Fruit fly (Drosophila melanogaster) whole organism, wandering third instar larva: ENCODE measurements around the gene Spase25.
A peak's percentile ranks its signal among the peaks of the same experiment; 100 is the strongest.

Experiments used
- Abd-B ChIP-seq: fragments of >200 bp; optimal IDR thresholded peaks from 2 replicates; lab custom pipeline; 2017; ENCODE audit warnings: missing biosample characterization, missing genetic modification characterization
- CG32264 ChIP-seq: fragments of 200-800 bp; sonication (Bioruptor generic); optimal IDR thresholded peaks from 2 replicates; lab custom pipeline; 2016; ENCODE audit warnings: missing biosample characterization, missing genetic modification characterization
- CG9705 ChIP-seq: fragments of 200-800 bp; sonication (Bioruptor generic); optimal IDR thresholded peaks from 2 replicates; lab custom pipeline; 2018; ENCODE audit warnings: missing biosample characterization, mild to moderate bottlenecking, missing genetic modification characterization
- CrebA ChIP-seq: fragments of 200-800 bp; sonication (Bioruptor generic); optimal IDR thresholded peaks from 2 replicates; lab custom pipeline; 2016; ENCODE audit warnings: missing biosample characterization, mild to moderate bottlenecking, missing genetic modification characterization, borderline replicate concordance
- Dfd ChIP-seq: fragments of >200 bp; optimal IDR thresholded peaks from 2 replicates; lab custom pipeline; 2017; ENCODE audit warnings: missing biosample characterization, missing genetic modification characterization
- Dif ChIP-seq: fragments of 200-275, 200-300 bp; sonication (Bioruptor generic); optimal IDR thresholded peaks from 2 replicates; lab custom pipeline; 2018; ENCODE audit warnings: missing biosample characterization, missing genetic modification characterization; ENCODE audit not compliant: partially characterized antibody
- GATAd ChIP-seq: sonication (Bioruptor generic); optimal IDR thresholded peaks from 2 replicates; lab custom pipeline; 2016; ENCODE audit warnings: missing biosample characterization, missing genetic modification characterization
- HLH106 ChIP-seq: fragments of 200-800 bp; optimal IDR thresholded peaks from 3 replicates; lab custom pipeline; 2019; ENCODE audit warnings: missing biosample characterization, mild to moderate bottlenecking, missing genetic modification characterization, moderate library complexity
- Hnf4 ChIP-seq: fragments of 200-800 bp; sonication (Bioruptor generic); optimal IDR thresholded peaks from 2 replicates; lab custom pipeline; 2016; ENCODE audit warnings: missing biosample characterization, mild to moderate bottlenecking, missing genetic modification characterization
- Hr78 ChIP-seq: fragments of >200 bp; optimal IDR thresholded peaks from 2 replicates; lab custom pipeline; 2017; ENCODE audit warnings: missing biosample characterization, missing genetic modification characterization
- Hr83 ChIP-seq: fragments of 200-300 bp; sonication (Bioruptor generic); optimal IDR thresholded peaks from 2 replicates; lab custom pipeline; 2016; ENCODE audit warnings: missing biosample characterization, mild to moderate bottlenecking, missing genetic modification characterization, moderate library complexity; ENCODE audit not compliant: poor library complexity, severe bottlenecking
- Jra ChIP-seq: sonication (Bioruptor generic); optimal IDR thresholded peaks from 2 replicates; lab custom pipeline; 2016; ENCODE audit warnings: missing biosample characterization, missing genetic modification characterization
- Mio ChIP-seq: sonication (Bioruptor generic); optimal IDR thresholded peaks from 2 replicates; lab custom pipeline; 2016; ENCODE audit warnings: missing biosample characterization, missing genetic modification characterization
- Myc ChIP-seq: fragments of >200 bp; optimal IDR thresholded peaks from 2 replicates; lab custom pipeline; 2017
- N ChIP-seq: fragments of >200 bp; optimal IDR thresholded peaks from 2 replicates; lab custom pipeline; 2018; ENCODE audit warnings: missing biosample characterization, missing external identifiers, missing genetic modification characterization
- OdsH ChIP-seq: fragments of 200-800 bp; sonication (Bioruptor generic); optimal IDR thresholded peaks from 2 replicates; lab custom pipeline; 2016; ENCODE audit warnings: missing biosample characterization, mild to moderate bottlenecking, missing genetic modification characterization
- Rel ChIP-seq, 2 experiments: fragments of 200-800 bp; sonication (Bioruptor generic) in 1 of 2; optimal IDR thresholded peaks; 2 replicates in 1 of 2; 3 replicates in 1 of 2; lab custom pipeline; 2016 to 2019; ENCODE audit warnings: mild to moderate bottlenecking in 2 of 2, missing biosample characterization in 2 of 2, missing genetic modification characterization in 2 of 2, moderate library complexity in 1 of 2
- Sp1 ChIP-seq: fragments of 200-800 bp; sonication (Bioruptor generic); optimal IDR thresholded peaks from 3 replicates; lab custom pipeline; 2019; ENCODE audit warnings: missing biosample characterization, mild to moderate bottlenecking, missing genetic modification characterization, moderate library complexity
- Vsx2 ChIP-seq: fragments of 200-300, 225-300 bp; sonication (Bioruptor generic); optimal IDR thresholded peaks from 2 replicates; lab custom pipeline; 2018; ENCODE audit warnings: missing biosample characterization, missing genetic modification characterization; ENCODE audit not compliant: partially characterized antibody
- br ChIP-seq: fragments of 200-800 bp; sonication (Bioruptor generic); optimal IDR thresholded peaks from 2 replicates; lab custom pipeline; 2016; ENCODE audit warnings: missing biosample characterization, missing genetic modification characterization
- brk ChIP-seq: fragments of 200-800 bp; sonication (Bioruptor generic); optimal IDR thresholded peaks from 2 replicates; lab custom pipeline; 2016; ENCODE audit warnings: missing biosample characterization, mild to moderate bottlenecking, missing genetic modification characterization
- dl ChIP-seq, 2 experiments: fragments of 175-275, 200-275 bp in 1 of 2; fragments of 200-275 bp in 1 of 2; sonication (Bioruptor generic); optimal IDR thresholded peaks; lab custom pipeline; 2018; ENCODE audit warnings: mild to moderate bottlenecking in 2 of 2, missing biosample characterization in 2 of 2, missing genetic modification characterization in 2 of 2, moderate library complexity in 2 of 2; ENCODE audit not compliant: partially characterized antibody in 2 of 2, insufficient read depth in 1 of 2
- dmrt93B ChIP-seq: fragments of 200-800 bp; sonication (Bioruptor generic); optimal IDR thresholded peaks from 2 replicates; lab custom pipeline; 2018; ENCODE audit warnings: missing biosample characterization, mild to moderate bottlenecking, missing genetic modification characterization
- dsf ChIP-seq: sonication (Bioruptor generic); optimal IDR thresholded peaks from 2 replicates; lab custom pipeline; 2016; ENCODE audit warnings: missing biosample characterization, missing genetic modification characterization, borderline replicate concordance
- ey ChIP-seq: fragments of 200-800 bp; sonication (Bioruptor generic); optimal IDR thresholded peaks from 2 replicates; lab custom pipeline; 2016; ENCODE audit warnings: missing biosample characterization, missing genetic modification characterization
- foxo ChIP-seq, 2 experiments: fragments of 200-800 bp; sonication (Bioruptor generic); optimal IDR thresholded peaks; 2 replicates in 1 of 2; 3 replicates in 1 of 2; lab custom pipeline; 2016 to 2017; ENCODE audit warnings: missing biosample characterization in 2 of 2, missing genetic modification characterization in 2 of 2
- fru ChIP-seq: fragments of 200-800 bp; sonication (Bioruptor generic); optimal IDR thresholded peaks from 3 replicates; lab custom pipeline; 2016; ENCODE audit warnings: missing biosample characterization, mild to moderate bottlenecking, missing genetic modification characterization
- h ChIP-seq: fragments of 200-800 bp; sonication (Bioruptor generic); optimal IDR thresholded peaks from 3 replicates; lab custom pipeline; 2016; ENCODE audit warnings: missing biosample characterization, mild to moderate bottlenecking, missing genetic modification characterization
- jim ChIP-seq: fragments of 175-275, 200-325 bp; sonication (Bioruptor generic); optimal IDR thresholded peaks from 2 replicates; lab custom pipeline; 2016; ENCODE audit warnings: missing biosample characterization, mild to moderate bottlenecking, missing genetic modification characterization
- lola ChIP-seq: fragments of >200 bp; optimal IDR thresholded peaks from 2 replicates; lab custom pipeline; 2017; ENCODE audit warnings: missing biosample characterization, missing genetic modification characterization
- pan ChIP-seq: fragments of >200 bp; optimal IDR thresholded peaks from 2 replicates; lab custom pipeline; 2017
- psq ChIP-seq: fragments of 200-800 bp; sonication (Bioruptor generic); optimal IDR thresholded peaks from 3 replicates; lab custom pipeline; 2017; ENCODE audit warnings: missing biosample characterization, mild to moderate bottlenecking, missing genetic modification characterization, moderate library complexity
- rgr ChIP-seq: fragments of 200-800 bp; sonication (Bioruptor generic); optimal IDR thresholded peaks from 3 replicates; lab custom pipeline; 2016; ENCODE audit warnings: missing biosample characterization, mild to moderate bottlenecking, missing genetic modification characterization
- sage ChIP-seq: fragments of 200-800 bp; sonication (Bioruptor generic); optimal IDR thresholded peaks from 2 replicates; lab custom pipeline; 2016; ENCODE audit warnings: missing biosample characterization, mild to moderate bottlenecking, missing genetic modification characterization
- sv ChIP-seq: fragments of 200-800 bp; sonication (Bioruptor generic); optimal IDR thresholded peaks from 3 replicates; lab custom pipeline; 2016; ENCODE audit warnings: missing biosample characterization, missing genetic modification characterization
- tai ChIP-seq: sonication (Bioruptor generic); optimal IDR thresholded peaks from 2 replicates; lab custom pipeline; 2016; ENCODE audit warnings: missing biosample characterization, missing genetic modification characterization
- usp ChIP-seq: fragments of >200 bp; optimal IDR thresholded peaks from 2 replicates; lab custom pipeline; 2017; ENCODE audit warnings: missing biosample characterization, missing genetic modification characterization
- woc ChIP-seq: sonication (Bioruptor generic); optimal IDR thresholded peaks from 2 replicates; lab custom pipeline; 2016; ENCODE audit warnings: missing biosample characterization, mild to moderate bottlenecking, missing genetic modification characterization

Gene Spase25

DNA sequence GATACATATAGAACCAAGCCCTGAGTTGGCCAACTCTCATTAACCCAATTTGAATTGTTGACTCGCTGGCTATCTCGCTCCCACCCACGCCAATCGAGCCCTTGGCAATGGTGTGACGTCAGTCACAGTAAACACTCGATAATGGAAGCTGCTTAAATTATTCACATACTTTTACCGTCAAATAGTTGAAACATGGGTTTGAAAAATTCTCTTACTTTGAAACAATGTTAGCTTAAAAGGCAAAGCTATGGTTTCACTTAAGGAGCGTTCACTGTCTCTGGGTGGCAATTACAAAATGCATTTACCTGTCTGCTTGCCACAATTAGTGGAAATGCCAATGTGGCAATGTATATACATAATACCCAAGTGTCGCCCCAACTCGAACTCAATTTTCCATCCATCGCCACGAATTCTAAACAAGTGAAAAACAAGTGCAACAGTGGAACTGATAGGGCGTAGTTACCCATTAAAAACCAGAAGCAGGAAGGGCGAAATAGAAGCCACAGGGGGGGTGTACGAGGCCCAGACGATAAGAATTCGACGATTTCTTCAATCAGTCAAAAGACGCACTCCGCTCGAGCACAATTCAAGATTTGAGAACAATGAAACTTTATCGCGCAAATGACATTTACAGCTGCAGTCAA is 35.5 kb upstream of the Spase25 start:
- peak; percentile 30 for TF ChIP-seq Mio
- peak; percentile 78 for TF ChIP-seq CG9705
- TF ChIP-seq usp (GFP tag; lab: Kevin White, UChicago), result no peak
- peak; percentile 24 for TF ChIP-seq sage (GFP tag; lab: Kevin White, UChicago)
- peak; percentile 87 for TF ChIP-seq Sp1 (GFP tag; lab: Kevin White, UChicago)
- peak; percentile 34 for TF ChIP-seq brk (GFP tag; lab: Kevin White, UChicago)
- no peak for TF ChIP-seq dsf
- TF ChIP-seq tai (GFP tag; lab: Kevin White, UChicago), result peak; percentile 68
- peak; percentile 63 for TF ChIP-seq CG32264
- TF ChIP-seq Dif, result no peak
- TF ChIP-seq sv, result peak; percentile 36
- TF ChIP-seq br (GFP tag; lab: Kevin White, UChicago), result peak; percentile 87
- peak; percentile 88 for TF ChIP-seq h
- peak; percentile 88 for TF ChIP-seq fru
- TF ChIP-seq HLH106 (tag; lab: Kevin White, UChicago), result peak; percentile 88
- no peak for TF ChIP-seq Myc (lab: Kevin White, UChicago)
- TF ChIP-seq N (GFP tag; lab: Kevin White, UChicago), result no peak
- no peak for TF ChIP-seq Rel (GFP tag; optimal IDR thresholded peaks at IDR 0.05; lab: Kevin White, UChicago)
- peak; percentile 71 for TF ChIP-seq Rel (tag; optimal IDR thresholded peaks at IDR 0.05; lab: Kevin White, UChicago)
- no peak for TF ChIP-seq pan (lab: Kevin White, UChicago)
- no peak for TF ChIP-seq lola (GFP tag; lab: Kevin White, UChicago)
- peak; percentile 75 for TF ChIP-seq rgr (GFP tag; lab: Kevin White, UChicago)
- peak; percentile 59 for TF ChIP-seq woc (GFP tag; lab: Kevin White, UChicago)
- no peak for TF ChIP-seq Hr83
- peak; percentile 68 for TF ChIP-seq OdsH (GFP tag; lab: Kevin White, UChicago)
- TF ChIP-seq Dfd, result no peak
- TF ChIP-seq Jra, result no peak
- TF ChIP-seq psq (GFP tag; lab: Kevin White, UChicago), result peak; percentile 70
- TF ChIP-seq foxo (GFP tag; optimal IDR thresholded peaks at IDR 0.05; lab: Kevin White, UChicago), result peak in 1 of 2 experiments; percentile 85
- no peak for TF ChIP-seq Hr78 (GFP tag; lab: Kevin White, UChicago)
- peak; percentile 79 for TF ChIP-seq Hnf4 (GFP tag; lab: Kevin White, UChicago)
- no peak for TF ChIP-seq CrebA (GFP tag; lab: Kevin White, UChicago)
- TF ChIP-seq dmrt93B (GFP tag; lab: Kevin White, UChicago), result peak; percentile 76
- no peak for TF ChIP-seq dl (GFP tag; optimal IDR thresholded peaks at IDR 0.05; lab: Kevin White, UChicago; ENCODE audit: insufficient read depth in 1 of 2, partially characterized antibody in 2 of 2)
- no peak for TF ChIP-seq Abd-B (GFP tag; lab: Kevin White, UChicago)
- TF ChIP-seq GATAd (GFP tag; lab: Kevin White, UChicago), result no peak
- TF ChIP-seq ey (GFP tag; lab: Kevin White, UChicago), result peak; percentile 88
- TF ChIP-seq Vsx2 (GFP tag; lab: Kevin White, UChicago), result no peak
- TF ChIP-seq jim (GFP tag; lab: Kevin White, UChicago), result no peak

DNA sequence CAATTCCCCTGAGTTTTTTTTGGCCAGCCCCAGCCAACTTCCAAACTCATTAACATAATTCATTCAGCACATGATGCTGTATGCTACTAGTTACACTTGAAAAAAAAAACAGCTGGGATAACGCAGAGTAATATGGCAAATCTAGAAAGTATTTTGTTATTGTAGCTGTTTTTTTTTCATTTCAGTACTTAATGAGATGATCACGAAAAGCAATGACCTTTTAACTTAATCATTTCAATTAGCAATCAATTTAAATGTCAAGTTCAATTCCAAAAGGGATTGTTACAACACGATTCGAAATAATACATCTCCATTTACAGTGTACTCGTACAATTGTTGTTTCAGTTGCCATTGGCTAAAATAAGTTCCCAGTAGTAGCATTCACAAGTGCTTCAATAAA is 34.6 kb upstream of the Spase25 start:
- TF ChIP-seq ey (GFP tag; lab: Kevin White, UChicago) (no peak), N (GFP tag; lab: Kevin White, UChicago) (no peak), sv (no peak), psq (GFP tag; lab: Kevin White, UChicago) (no peak), Hr83 (no peak), CG32264 (no peak), tai (GFP tag; lab: Kevin White, UChicago) (no peak), Hnf4 (GFP tag; lab: Kevin White, UChicago) (no peak), brk (GFP tag; lab: Kevin White, UChicago) (no peak), Dif (no peak), Hr78 (GFP tag; lab: Kevin White, UChicago) (no peak), Abd-B (GFP tag; lab: Kevin White, UChicago) (no peak), Myc (lab: Kevin White, UChicago) (no peak), lola (GFP tag; lab: Kevin White, UChicago) (no peak), br (GFP tag; lab: Kevin White, UChicago) (no peak)
